Fruit fly (Drosophila melanogaster) whole organism, prepupa: ENCODE measurements around the gene wat.

ENCODE experiments used
- Blimp-1 ChIP-seq: fragments of 200-800 bp; sonication (Bioruptor generic); optimal IDR thresholded peaks from 3 replicates; lab custom pipeline; 2017; ENCODE audit warnings: missing biosample characterization, missing genetic modification characterization, mild to moderate bottlenecking, moderate library complexity, missing genetic modification reagents
- CG10631 ChIP-seq: fragments of 200-800 bp; sonication (Bioruptor generic); optimal IDR thresholded peaks from 2 replicates; lab custom pipeline; 2016; ENCODE audit warnings: missing biosample characterization, missing genetic modification characterization
- CG10669 ChIP-seq: fragments of 200-800 bp; sonication (Bioruptor generic); optimal IDR thresholded peaks from 3 replicates; lab custom pipeline; 2018; ENCODE audit warnings: missing biosample characterization, mild to moderate bottlenecking, missing genetic modification characterization, moderate library complexity
- CG11294 ChIP-seq: fragments of 200-800 bp; sonication (Bioruptor generic); IDR thresholded peaks from 2 replicates; pipeline ENCODE4 v1.3.6; 2022; ENCODE audit warnings: missing biosample characterization, missing genetic modification characterization
- CG11762 ChIP-seq: fragments of 200-800 bp; sonication (Bioruptor generic); optimal IDR thresholded peaks from 3 replicates; lab custom pipeline; 2016; ENCODE audit warnings: missing biosample characterization, missing genetic modification characterization; ENCODE audit not compliant: insufficient read depth
- CG16779 ChIP-seq: fragments of 200-800 bp; sonication (Bioruptor generic); optimal IDR thresholded peaks from 3 replicates; lab custom pipeline; 2017; ENCODE audit warnings: missing biosample characterization, mild to moderate bottlenecking, missing genetic modification characterization
- CG3032 ChIP-seq: fragments of 200-800 bp; optimal IDR thresholded peaks from 2 replicates; lab custom pipeline; 2019; ENCODE audit warnings: missing biosample characterization, mild to moderate bottlenecking, missing genetic modification characterization, moderate library complexity
- CG31627 ChIP-seq: fragments of 200-800 bp; sonication (Bioruptor generic); optimal IDR thresholded peaks from 3 replicates; lab custom pipeline; 2016; ENCODE audit warnings: missing biosample characterization, missing genetic modification characterization
- CG32006 ChIP-seq: fragments of 200-800 bp; sonication (Bioruptor generic); optimal IDR thresholded peaks from 3 replicates; lab custom pipeline; 2017; ENCODE audit warnings: missing biosample characterization, mild to moderate bottlenecking, missing genetic modification characterization
- CG4318 ChIP-seq: fragments of 200-800 bp; sonication (Bioruptor generic); optimal IDR thresholded peaks from 3 replicates; lab custom pipeline; 2017; ENCODE audit warnings: missing biosample characterization, mild to moderate bottlenecking, missing genetic modification characterization
- CG6163 ChIP-seq: fragments of 200-800 bp; sonication (Bioruptor generic); IDR thresholded peaks from 3 replicates; pipeline ENCODE4 v1.3.6; 2022; ENCODE audit warnings: missing biosample characterization, missing genetic modification characterization
- CG6276 ChIP-seq: fragments of 200-800 bp; sonication (Bioruptor generic); optimal IDR thresholded peaks from 2 replicates; lab custom pipeline; 2017; ENCODE audit warnings: missing biosample characterization, mild to moderate bottlenecking, missing genetic modification characterization
- CG6792 ChIP-seq: fragments of 200-800 bp; sonication (Bioruptor generic); optimal IDR thresholded peaks from 3 replicates; lab custom pipeline; 2016; ENCODE audit warnings: missing biosample characterization, missing genetic modification characterization
- CG6808 ChIP-seq: fragments of 200-800 bp; sonication (Bioruptor generic); optimal IDR thresholded peaks from 3 replicates; lab custom pipeline; 2017; ENCODE audit warnings: missing biosample characterization, missing genetic modification characterization, mild to moderate bottlenecking, moderate library complexity, missing genetic modification reagents
- CG7368 ChIP-seq: fragments of 200-800 bp; sonication (Bioruptor generic); optimal IDR thresholded peaks from 3 replicates; lab custom pipeline; 2016; ENCODE audit warnings: missing biosample characterization, missing genetic modification characterization
- CG8119 ChIP-seq: fragments of 200-800 bp; sonication (Bioruptor generic); IDR thresholded peaks from 3 replicates; pipeline ENCODE4 v1.3.6; 2022; ENCODE audit warnings: missing biosample characterization, missing genetic modification characterization
- CG8632 ChIP-seq: fragments of 200-800 bp; sonication (Bioruptor generic); optimal IDR thresholded peaks from 3 replicates; lab custom pipeline; 2016; ENCODE audit warnings: missing biosample characterization, missing genetic modification characterization
- CG9139 ChIP-seq: fragments of 200-800 bp; sonication (Bioruptor generic); optimal IDR thresholded peaks from 3 replicates; lab custom pipeline; 2017; ENCODE audit warnings: missing biosample characterization, mild to moderate bottlenecking, missing genetic modification characterization
- Eip75B ChIP-seq: fragments of 200-800 bp; sonication (Bioruptor generic); optimal IDR thresholded peaks from 3 replicates; lab custom pipeline; 2016; ENCODE audit warnings: missing biosample characterization, missing genetic modification characterization
- Eip78C ChIP-seq: fragments of 200-800 bp; sonication (Bioruptor generic); peaks from one replicate; lab custom pipeline; 2016; ENCODE audit warnings: missing biosample characterization, missing genetic modification characterization
- Eip93F ChIP-seq: fragments of 200-800 bp; sonication (Bioruptor generic); optimal IDR thresholded peaks from 2 replicates; lab custom pipeline; 2016; ENCODE audit warnings: missing biosample characterization, mild to moderate bottlenecking, missing genetic modification characterization
- Ets21C ChIP-seq: fragments of 200-800 bp; sonication (Bioruptor generic); optimal IDR thresholded peaks from 3 replicates; lab custom pipeline; 2016; ENCODE audit warnings: missing biosample characterization, missing genetic modification characterization
- Ets96B ChIP-seq: fragments of 200-800 bp; optimal IDR thresholded peaks from 2 replicates; lab custom pipeline; 2019; ENCODE audit warnings: missing biosample characterization, mild to moderate bottlenecking, missing genetic modification characterization, moderate library complexity
- Gug ChIP-seq: fragments of 200-800 bp; sonication (Bioruptor generic); IDR thresholded peaks from 2 replicates; pipeline ENCODE4 v1.3.6; 2022; ENCODE audit warnings: missing biosample characterization, missing genetic modification characterization
- Hr39 ChIP-seq: fragments of 200-800 bp; sonication (Bioruptor generic); optimal IDR thresholded peaks from 2 replicates; lab custom pipeline; 2016; ENCODE audit warnings: missing biosample characterization, missing genetic modification characterization
- Hr4 ChIP-seq: fragments of 200-800 bp; sonication (Bioruptor generic); optimal IDR thresholded peaks from 3 replicates; lab custom pipeline; 2016; ENCODE audit warnings: missing biosample characterization, missing genetic modification characterization
- Met ChIP-seq: fragments of 200-800 bp; sonication (Bioruptor generic); optimal IDR thresholded peaks from 3 replicates; lab custom pipeline; 2016; ENCODE audit warnings: missing biosample characterization, missing genetic modification characterization
- OdsH ChIP-seq: fragments of 200-800 bp; sonication (Bioruptor generic); optimal IDR thresholded peaks from 3 replicates; lab custom pipeline; 2016; ENCODE audit warnings: missing biosample characterization, missing genetic modification characterization
- Sox102F ChIP-seq: fragments of 200-800 bp; sonication (Bioruptor generic); optimal IDR thresholded peaks from 2 replicates; lab custom pipeline; 2016; ENCODE audit warnings: missing biosample characterization, mild to moderate bottlenecking, missing genetic modification characterization
- Sox14 ChIP-seq: fragments of 200-800 bp; sonication (Bioruptor generic); optimal IDR thresholded peaks from 3 replicates; lab custom pipeline; 2016; ENCODE audit warnings: missing biosample characterization, missing genetic modification characterization
- Sox15 ChIP-seq: fragments of 200-800 bp; sonication (Bioruptor generic); optimal IDR thresholded peaks from 3 replicates; lab custom pipeline; 2016; ENCODE audit warnings: missing biosample characterization, missing genetic modification characterization
- achi ChIP-seq: fragments of 200-800 bp; sonication (Bioruptor generic); optimal IDR thresholded peaks from 3 replicates; lab custom pipeline; 2016; ENCODE audit warnings: missing biosample characterization, missing genetic modification characterization
- acj6 ChIP-seq: fragments of 200-800 bp; sonication (Bioruptor generic); optimal IDR thresholded peaks from 3 replicates; lab custom pipeline; 2016; ENCODE audit warnings: missing biosample characterization, missing genetic modification characterization
- cyc ChIP-seq: fragments of 200-800 bp; sonication (Bioruptor generic); optimal IDR thresholded peaks from 3 replicates; lab custom pipeline; 2016; ENCODE audit warnings: missing biosample characterization, missing genetic modification characterization
- dac ChIP-seq: fragments of 200-800 bp; sonication (Bioruptor generic); optimal IDR thresholded peaks from 2 replicates; lab custom pipeline; 2017; ENCODE audit warnings: missing biosample characterization, mild to moderate bottlenecking, missing genetic modification characterization
- dsx ChIP-seq: fragments of 200-800 bp; optimal IDR thresholded peaks from 3 replicates; lab custom pipeline; 2019; ENCODE audit warnings: missing biosample characterization, mild to moderate bottlenecking, missing genetic modification characterization, moderate library complexity; ENCODE audit not compliant: poor library complexity, severe bottlenecking
- eg ChIP-seq: fragments of 200-800 bp; sonication (Bioruptor generic); IDR thresholded peaks from 3 replicates; pipeline ENCODE4 v1.3.6; 2022; ENCODE audit warnings: missing biosample characterization, missing genetic modification characterization
- esn ChIP-seq: fragments of 200-800 bp; sonication (Bioruptor generic); optimal IDR thresholded peaks from 2 replicates; lab custom pipeline; 2016; ENCODE audit warnings: missing biosample characterization, mild to moderate bottlenecking, missing genetic modification characterization, moderate library complexity
- fd59A ChIP-seq: fragments of 200-800 bp; sonication (Bioruptor generic); optimal IDR thresholded peaks from 2 replicates; lab custom pipeline; 2017; ENCODE audit warnings: missing biosample characterization, mild to moderate bottlenecking, missing genetic modification characterization, missing genetic modification reagents
- fd85E ChIP-seq: fragments of 200-800 bp; sonication (Bioruptor generic); optimal IDR thresholded peaks from 3 replicates; lab custom pipeline; 2016; ENCODE audit warnings: missing biosample characterization, missing genetic modification characterization
- fkh ChIP-seq: fragments of 200-800 bp; sonication (Bioruptor generic); optimal IDR thresholded peaks from 3 replicates; lab custom pipeline; 2017; ENCODE audit warnings: missing biosample characterization, mild to moderate bottlenecking, missing genetic modification characterization, moderate library complexity
- lz ChIP-seq: fragments of 200-800 bp; sonication (Bioruptor generic); optimal IDR thresholded peaks from 3 replicates; lab custom pipeline; 2016; ENCODE audit warnings: missing biosample characterization, missing genetic modification characterization
- net ChIP-seq: fragments of 200-800 bp; sonication (Bioruptor generic); optimal IDR thresholded peaks from 3 replicates; lab custom pipeline; 2016; ENCODE audit warnings: missing biosample characterization, missing genetic modification characterization
- pdm3 ChIP-seq: fragments of 200-800 bp; sonication (Bioruptor generic); optimal IDR thresholded peaks from 3 replicates; lab custom pipeline; 2016; ENCODE audit warnings: missing biosample characterization, missing genetic modification characterization
- salr ChIP-seq, 2 experiments: fragments of 200-800 bp; sonication (Bioruptor generic); optimal IDR thresholded peaks; 3 replicates each; lab custom pipeline; 2016 to 2018; ENCODE audit warnings: missing biosample characterization in 2 of 2, missing genetic modification characterization in 2 of 2, mild to moderate bottlenecking in 1 of 2
- spab ChIP-seq: fragments of 200-800 bp; sonication (Bioruptor generic); optimal IDR thresholded peaks from 2 replicates; lab custom pipeline; 2017; ENCODE audit warnings: missing biosample characterization, mild to moderate bottlenecking, missing genetic modification characterization, missing genetic modification reagents
- ss ChIP-seq, 2 experiments: fragments of 200-800 bp; sonication (Bioruptor generic); optimal IDR thresholded peaks; 2 replicates in 1 of 2; 3 replicates in 1 of 2; lab custom pipeline; 2017 to 2018; ENCODE audit warnings: mild to moderate bottlenecking in 2 of 2, missing biosample characterization in 2 of 2, missing genetic modification characterization in 2 of 2, moderate library complexity in 1 of 2
- svp ChIP-seq: fragments of 200-800 bp; sonication (Bioruptor generic); peaks from one replicate; lab custom pipeline; 2016; ENCODE audit warnings: missing biosample characterization, missing genetic modification characterization
- topi ChIP-seq: fragments of 200-800 bp; sonication (Bioruptor generic); optimal IDR thresholded peaks from 3 replicates; lab custom pipeline; 2016; ENCODE audit warnings: missing biosample characterization, missing genetic modification characterization
- vri ChIP-seq: fragments of 200-800 bp; sonication (Bioruptor generic); optimal IDR thresholded peaks from 3 replicates; lab custom pipeline; 2016; ENCODE audit warnings: missing biosample characterization, mild to moderate bottlenecking, missing genetic modification characterization

Gene wat

DNA sequence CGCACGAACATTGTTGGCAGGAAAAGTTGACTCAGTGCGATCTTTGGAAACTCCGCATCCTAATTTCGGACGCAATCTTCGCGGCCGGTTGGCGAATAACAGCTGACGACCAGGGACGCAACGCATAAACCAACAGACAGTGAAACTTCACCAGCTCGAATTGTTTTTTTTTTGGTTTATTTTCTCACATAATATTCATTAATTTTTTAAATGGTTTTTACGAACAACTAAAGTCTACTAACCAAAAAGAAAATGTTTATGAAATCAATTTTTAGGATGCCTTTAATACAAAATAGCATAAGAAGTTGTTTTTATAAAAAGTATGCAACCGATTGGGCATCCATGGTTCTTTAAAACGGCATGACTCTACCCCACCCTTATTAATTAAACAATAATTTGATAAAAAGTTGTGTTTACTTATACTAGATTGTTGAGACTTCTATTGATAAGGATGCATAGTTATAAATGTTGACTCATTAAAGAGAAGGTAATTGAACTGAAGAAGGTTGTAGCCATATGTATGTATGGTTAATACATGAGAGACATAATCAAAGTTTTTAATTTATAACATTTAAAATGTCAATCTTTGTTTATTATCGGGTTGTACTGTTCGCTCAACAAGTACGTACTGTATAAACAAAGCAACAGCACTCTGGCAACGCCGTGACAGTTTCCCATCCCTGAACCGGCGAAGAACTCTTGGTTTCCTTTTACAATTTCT lies 13.9 kb upstream of the wat start, which contains the start of the genes beta4GalNAcTB and Cpsf100:
beta4GalNAcTB (minus strand) TSS at position 100 of the 721 bp plus-strand sequence.
Cpsf100 (plus strand) TSS at position 665 of the 721 bp plus-strand sequence.
- TF ChIP-seq CG3032 (tag; lab: Kevin White, UChicago) (peak; percentile 73), topi (GFP tag; lab: Kevin White, UChicago) (peak; percentile 84), Sox102F (GFP tag; lab: Kevin White, UChicago) (no peak), CG11294 (GFP tag; lab: Robert Waterston, UW) (peak; percentile 7; the same call in 1 of the 2 replicates), dsx (no peak), vri (no peak), CG6163 (GFP tag; lab: Robert Waterston, UW) (peak; percentile 41), CG16779 (tag; lab: Kevin White, UChicago) (no peak), net (peak; percentile 82), CG8632 (GFP tag; lab: Kevin White, UChicago) (peak; percentile 79), CG6808 (GFP tag; lab: Kevin White, UChicago) (no peak), CG11762 (GFP tag; lab: Kevin White, UChicago) (peak; percentile 80), CG31627 (peak; percentile 85), eg (peak; percentile 67), Sox15 (peak; percentile 90), cyc (GFP tag; lab: Kevin White, UChicago) (peak; percentile 82), dac (GFP tag; lab: Kevin White, UChicago) (peak; percentile 47), CG9139 (GFP tag; lab: Kevin White, UChicago) (no peak), Hr4 (GFP tag; lab: Kevin White, UChicago) (peak; percentile 68), Hr39 (GFP tag; lab: Kevin White, UChicago) (peak; percentile 84), OdsH (GFP tag; lab: Kevin White, UChicago) (peak; percentile 80), esn (GFP tag; lab: Kevin White, UChicago) (peak; percentile 91), CG10669 (peak; percentile 70), fkh (GFP tag; lab: Kevin White, UChicago) (peak; percentile 89), CG7368 (GFP tag; lab: Kevin White, UChicago) (no peak), Met (GFP tag; lab: Kevin White, UChicago) (peak; percentile 73), spab (GFP tag; lab: Kevin White, UChicago) (peak; percentile 64), Gug (GFP tag; lab: Robert Waterston, UW) (peak; percentile 27; the same call in 1 of the 2 replicates), CG10631 (GFP tag; lab: Kevin White, UChicago) (peak; percentile 86), CG32006 (GFP tag; lab: Kevin White, UChicago) (peak; percentile 91), acj6 (peak; percentile 82), Ets96B (tag; lab: Kevin White, UChicago) (peak; percentile 68), CG8119 (GFP tag; lab: Robert Waterston, UW) (peak; percentile 65), pdm3 (peak; percentile 86), salr (GFP tag; optimal IDR thresholded peaks at IDR 0.05; lab: Kevin White, UChicago) (peak in 1 of 2 experiments; percentile 93), Ets21C (GFP tag; lab: Kevin White, UChicago) (peak; percentile 81), fd59A (GFP tag; lab: Kevin White, UChicago) (peak; percentile 77), achi (GFP tag; lab: Kevin White, UChicago) (peak; percentile 74), CG6792 (GFP tag; lab: Kevin White, UChicago) (peak; percentile 69), CG4318 (GFP tag; lab: Kevin White, UChicago) (no peak), Sox14 (GFP tag; lab: Kevin White, UChicago) (peak; percentile 81), Eip75B (peak; percentile 78), CG6276 (GFP tag; lab: Kevin White, UChicago) (no peak), fd85E (GFP tag; lab: Kevin White, UChicago) (no peak), lz (GFP tag; lab: Kevin White, UChicago) (peak; percentile 88), Eip78C (GFP tag; lab: Kevin White, UChicago) (peak; percentile 94), Blimp-1 (GFP tag; lab: Kevin White, UChicago) (peak; percentile 53), svp (GFP tag; lab: Kevin White, UChicago) (peak; percentile 89), Eip93F (GFP tag; lab: Kevin White, UChicago) (no peak), ss (GFP tag; optimal IDR thresholded peaks at IDR 0.05; lab: Kevin White, UChicago) (no peak)
